Worm (Caenorhabditis elegans) whole organism, dauer: ENCODE data around the gene micu-1.

Experiments used
- unc-62 ChIP-seq: sonication (generic microtip); optimal IDR thresholded peaks from 2 replicates; lab custom pipeline; 2017; ENCODE audit warnings: missing biosample characterization, missing genetic modification reagents, missing genetic modification characterization

micu-1 gene

ce11 chrIV:13297746-13298145 lies at the start of gene micu-1, which contains the start of gene Y67H2A.2:
TSS of gene micu-1 (plus strand) at chrIV:13297926.
TSS of gene Y67H2A.2 (minus strand) at chrIV:13297819.
- TF ChIP-seq unc-62: no peak

DNA sequence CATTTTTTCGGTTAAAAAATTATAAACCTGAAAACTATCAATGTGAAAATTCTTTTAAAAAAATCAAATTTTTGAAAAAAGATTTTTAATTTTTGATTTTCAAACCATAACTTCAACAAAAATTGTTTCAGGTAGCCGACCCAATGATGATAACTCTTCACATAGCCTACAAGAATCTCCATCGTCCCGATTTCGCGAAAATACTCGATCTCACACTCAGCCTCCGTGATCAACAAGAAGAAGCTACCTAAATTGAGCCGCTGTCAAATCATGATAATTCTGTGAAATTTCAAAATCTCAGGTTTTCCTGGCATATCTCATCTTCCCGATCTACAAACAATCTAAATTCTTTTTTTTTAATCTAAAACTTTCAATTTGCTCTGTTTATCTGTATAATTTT lies 47.5 kb upstream of the micu-1 start:
- TF ChIP-seq unc-62: no peak

- no peak for TF ChIP-seq unc-62
Observed at ce11 chrIV:13252211-13252610, 45.5 kb upstream of the micu-1 start, which contains the start of gene ttr-51. TSS of gene ttr-51 (minus strand) at chrIV:13252311.

DNA sequence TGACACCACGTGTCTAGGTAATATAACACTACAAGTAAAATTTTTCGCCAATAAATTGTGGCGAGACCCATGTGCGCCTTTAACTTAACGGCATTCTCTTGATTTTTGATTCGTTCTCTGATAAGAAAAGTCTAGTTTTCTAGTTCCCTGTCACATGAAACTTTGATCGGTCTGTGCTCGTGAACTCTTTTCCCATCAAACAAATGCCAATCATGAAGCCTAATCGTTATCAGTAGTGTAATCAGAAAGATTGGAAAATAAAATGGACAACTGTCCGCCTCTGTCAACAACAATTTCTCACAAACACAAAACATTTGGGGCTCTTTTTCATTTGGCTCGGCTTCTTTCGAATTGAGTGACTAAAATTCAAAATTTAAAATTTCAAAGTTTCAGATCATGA lies 43.9 kb upstream of the micu-1 start, which contains the start of gene ttr-45:
Gene ttr-45 (plus strand): TSS at position 385 of the 400 bp plus-strand sequence.
- no peak for TF ChIP-seq unc-62

- no peak for TF ChIP-seq unc-62
Observed at ce11 chrIV:13255886-13256285, 41.8 kb upstream of the micu-1 start, which contains the start of gene bus-12. TSS of gene bus-12 (plus strand) at chrIV:13256186.

ce11 chrIV:13258872-13259271 lies 38.9 kb upstream of the micu-1 start, which contains the start of gene JC8.16:
TSS of gene JC8.16 (plus strand) at chrIV:13259172.
- TF ChIP-seq unc-62: no peak

DNA sequence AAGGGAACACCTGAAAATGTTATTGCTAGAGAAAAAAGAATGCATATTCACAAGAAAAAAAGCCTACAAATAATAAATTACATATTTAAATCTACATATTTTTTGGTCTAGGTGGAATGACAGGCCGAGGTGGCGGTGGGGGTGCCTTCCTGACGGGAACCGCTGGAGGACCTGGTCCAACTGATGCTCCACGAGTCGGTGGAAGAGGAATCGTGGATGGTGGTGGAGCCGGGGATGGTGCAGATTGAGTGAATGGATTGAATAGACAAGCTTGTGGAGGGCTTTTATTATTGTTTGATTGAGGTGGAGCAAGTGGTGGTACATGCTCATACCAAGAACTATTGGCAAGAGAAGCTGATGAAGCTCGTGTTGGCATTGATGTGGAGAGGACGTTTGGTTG lies 35.9 kb upstream of the micu-1 start:
- no peak for TF ChIP-seq unc-62

ce11 chrIV:13268385-13268784 lies 29.3 kb upstream of the micu-1 start:
- TF ChIP-seq unc-62: no peak

- TF ChIP-seq unc-62: no peak
Observed at ce11 chrIV:13272494-13272893, 25.2 kb upstream of the micu-1 start, which contains the start of gene unc-26. TSS of gene unc-26 (minus strand) at chrIV:13272516.

- no peak for TF ChIP-seq unc-62
Observed at ce11 chrIV:13282778-13283177, 14.9 kb upstream of the micu-1 start, which contains the start of gene cpsf-3. TSS of gene cpsf-3 (minus strand) at chrIV:13282878.

- no peak for TF ChIP-seq unc-62
Observed at ce11 chrIV:13289321-13289720, 8.4 kb upstream of the micu-1 start, which contains the start of gene Y67H2A.10. TSS of gene Y67H2A.10 (minus strand) at chrIV:13289504.

DNA sequence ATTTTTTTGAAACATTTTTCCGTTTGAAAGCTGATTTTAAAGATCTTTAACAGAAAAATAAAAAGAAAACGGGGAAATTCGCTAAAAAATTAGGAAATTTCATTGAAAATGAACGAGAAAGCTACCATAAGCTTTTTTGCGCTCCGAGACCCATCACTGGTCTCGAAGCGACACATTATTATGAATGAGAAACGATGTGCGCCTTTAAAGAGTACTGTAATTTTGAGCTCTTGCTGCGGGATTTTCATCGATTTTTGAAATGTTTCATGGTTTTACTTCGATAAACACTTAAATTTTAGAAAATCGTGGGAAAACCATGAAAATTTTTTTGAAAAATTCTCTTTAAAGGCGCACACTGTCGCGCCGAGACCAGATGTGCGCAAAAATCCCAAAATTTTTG lies 7.5 kb upstream of the micu-1 start:
- no peak for TF ChIP-seq unc-62

DNA sequence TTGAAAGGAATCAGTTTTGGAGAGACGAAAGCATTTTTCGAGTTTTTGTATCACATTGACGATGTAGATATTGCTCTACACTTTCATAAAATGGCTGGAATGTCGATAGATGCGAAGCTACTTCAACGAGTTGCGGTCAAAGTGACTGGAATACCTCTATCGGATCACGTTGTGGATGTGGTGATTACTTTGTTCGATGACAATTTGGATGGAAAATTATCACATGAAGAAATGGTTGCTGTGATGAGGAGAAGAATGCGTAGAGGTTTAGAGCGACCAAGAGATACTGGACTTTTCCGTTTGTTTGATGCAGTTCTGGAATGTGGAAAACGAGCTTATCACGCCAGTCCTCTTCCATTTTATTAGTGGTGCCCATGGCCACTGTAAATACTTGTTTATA lies 1.9 kb downstream of the micu-1 start:
- TF ChIP-seq unc-62: no peak

- no peak for TF ChIP-seq unc-62
Observed at ce11 chrIV:13300109-13300508, 2.4 kb downstream of the micu-1 start, which contains the start of gene kdp-1. TSS of gene kdp-1 (plus strand) at chrIV:13300188.

DNA sequence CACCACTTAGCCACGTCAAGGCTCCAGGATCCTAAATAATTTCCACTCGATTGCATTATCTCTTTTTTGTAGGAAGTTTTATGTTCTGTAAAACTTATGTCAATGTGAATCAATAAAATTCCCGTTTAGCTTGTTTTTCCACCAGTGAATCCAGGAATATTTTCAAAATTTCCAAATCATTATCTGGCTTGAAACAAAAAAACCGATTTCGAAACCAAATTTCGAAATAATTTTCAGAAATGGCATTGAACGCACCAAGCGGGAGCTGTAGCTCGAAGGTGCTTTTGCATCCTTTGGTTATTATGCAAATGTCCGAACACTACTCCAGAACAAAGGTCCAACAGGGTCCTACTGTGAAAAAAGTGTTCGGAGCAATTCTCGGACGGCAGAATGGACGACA lies 2.9 kb downstream of the micu-1 start, which contains the start of gene csn-6:
Gene csn-6 (plus strand): TSS at position 234 of the 400 bp plus-strand sequence.
- TF ChIP-seq unc-62: no peak

DNA sequence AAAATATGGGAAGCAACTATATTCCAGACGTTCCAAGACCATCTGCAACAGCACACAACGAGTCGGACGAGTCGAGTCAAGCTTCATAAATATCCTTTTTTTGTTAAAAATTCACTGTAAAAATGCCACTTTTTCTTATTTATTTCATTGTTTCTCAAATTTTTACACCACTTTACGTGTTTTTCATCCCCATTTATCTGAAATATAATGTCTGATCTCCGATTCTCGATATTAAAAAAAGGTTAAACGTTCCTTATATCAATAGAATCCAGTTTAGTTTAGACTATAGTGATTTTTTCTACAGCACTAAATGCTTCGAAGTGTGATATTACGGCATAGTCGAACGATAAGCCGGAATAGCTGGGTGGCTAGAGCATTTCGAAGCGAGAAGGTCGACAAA lies 5.7 kb downstream of the micu-1 start, which contains the start of gene Y67H2A.7:
Gene Y67H2A.7 (plus strand): TSS at position 301 of the 400 bp plus-strand sequence.
- no peak for TF ChIP-seq unc-62

- no peak for TF ChIP-seq unc-62
Observed at ce11 chrIV:13304786-13305185, 7.1 kb downstream of the micu-1 start.

DNA sequence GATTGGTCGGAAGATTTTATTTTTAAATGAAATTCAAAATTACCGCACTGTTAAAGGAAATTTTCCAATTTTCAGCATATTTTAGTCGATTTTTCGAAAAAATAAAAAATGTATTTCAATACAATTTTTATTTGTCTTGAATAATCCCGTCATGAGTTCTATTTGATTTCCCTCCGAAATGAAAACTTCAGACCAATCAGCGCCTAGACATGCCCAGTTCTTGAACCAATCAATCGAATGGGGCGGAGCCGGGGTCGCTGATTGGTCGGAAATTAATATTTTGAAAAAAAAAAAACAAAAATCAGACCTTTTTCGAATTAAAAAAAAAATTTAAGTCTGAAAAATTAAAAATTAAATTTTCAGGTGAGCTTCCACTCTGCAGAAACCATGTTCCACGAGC lies 11.9 kb downstream of the micu-1 start:
- TF ChIP-seq unc-62: no peak
